Worm (Caenorhabditis elegans) whole organism, dauer: ENCODE data around the gene B0250.18.

Source experiments
- unc-62 ChIP-seq: sonication (generic microtip); optimal IDR thresholded peaks from 2 replicates; lab custom pipeline; 2017; ENCODE audit warnings: missing biosample characterization, missing genetic modification reagents, missing genetic modification characterization

The B0250.18 gene

DNA sequence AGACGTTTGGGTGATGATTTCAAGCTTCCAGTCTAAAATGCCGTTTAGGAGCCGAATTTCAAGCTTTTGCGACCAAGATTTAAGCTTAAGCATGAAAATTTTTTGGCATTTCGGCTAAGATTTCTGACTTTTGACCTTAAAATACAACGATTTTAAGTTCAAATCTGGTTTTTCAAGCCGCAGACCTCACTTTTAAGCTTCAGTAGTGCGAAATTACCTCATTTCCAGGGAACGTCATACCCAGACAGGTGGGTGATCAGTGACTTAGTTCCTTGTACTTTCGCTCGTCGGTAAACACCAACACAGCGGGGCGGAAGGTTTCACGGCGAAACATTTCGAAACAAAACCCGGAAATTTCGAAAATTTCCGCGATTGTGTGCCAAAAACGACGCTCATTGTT is 44.4 kb downstream of the B0250.18 start:
- no peak for TF ChIP-seq unc-62 (GFP tag; lab: Kevin White, UChicago)

DNA sequence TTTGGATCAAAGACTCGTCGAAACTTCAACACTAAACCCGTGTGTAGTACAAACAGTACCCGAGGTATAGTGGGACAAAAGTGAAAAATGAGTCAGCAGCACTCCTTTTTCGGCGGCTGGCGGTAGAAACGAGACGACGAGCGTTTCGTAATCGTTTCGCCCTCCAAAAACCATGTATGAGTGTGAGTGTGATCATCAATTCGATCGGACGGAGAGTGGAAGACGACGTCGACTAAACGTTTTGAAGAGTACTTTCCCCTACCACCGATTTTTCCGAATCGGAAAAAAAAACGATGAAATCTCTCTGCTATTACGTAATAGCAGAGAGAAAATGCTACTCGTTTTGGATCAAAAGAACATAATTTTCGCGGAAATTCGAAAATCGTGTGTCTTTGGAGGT is 45.3 kb downstream of the B0250.18 start:
- no peak for TF ChIP-seq unc-62 (GFP tag; lab: Kevin White, UChicago)

DNA sequence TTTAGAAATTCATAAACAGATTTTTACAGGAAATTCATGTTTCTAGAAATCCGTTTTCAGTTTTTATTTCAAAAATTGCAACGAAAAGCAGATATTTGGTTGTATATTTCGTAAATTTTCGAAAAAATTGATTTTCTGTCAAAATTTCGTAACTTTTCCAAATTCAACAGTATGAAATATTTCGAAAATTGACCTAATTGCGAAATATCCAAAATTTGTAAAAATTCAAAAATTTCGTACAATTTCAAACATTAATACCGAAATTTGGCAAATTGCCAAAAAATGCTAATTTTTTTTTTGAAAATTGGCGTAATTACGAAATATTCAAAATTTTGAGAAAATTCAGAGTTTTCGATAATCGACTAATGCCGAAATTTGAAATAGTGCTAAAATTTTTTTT is 46.8 kb downstream of the B0250.18 start:
- no peak for TF ChIP-seq unc-62 (GFP tag; lab: Kevin White, UChicago)

DNA sequence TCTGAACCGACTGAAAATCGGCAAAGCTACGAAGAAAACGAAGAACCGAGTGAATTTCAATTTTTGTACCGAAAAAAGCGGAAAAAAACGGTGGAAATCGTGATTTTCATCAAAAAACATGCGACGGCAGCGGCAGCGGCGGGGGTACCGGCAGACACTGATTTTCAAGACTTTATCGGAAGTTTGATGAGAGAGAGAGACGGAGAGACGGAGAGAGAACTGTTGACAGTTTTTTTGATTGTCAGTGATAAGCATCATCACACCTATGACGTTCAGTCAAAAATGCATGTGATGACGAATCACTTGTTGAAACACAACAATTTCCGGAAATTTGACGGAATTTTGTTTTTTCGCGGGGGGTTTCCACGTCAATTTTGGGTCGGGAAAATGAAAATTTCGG is 47.3 kb downstream of the B0250.18 start:
- no peak for TF ChIP-seq unc-62 (GFP tag; lab: Kevin White, UChicago)

DNA sequence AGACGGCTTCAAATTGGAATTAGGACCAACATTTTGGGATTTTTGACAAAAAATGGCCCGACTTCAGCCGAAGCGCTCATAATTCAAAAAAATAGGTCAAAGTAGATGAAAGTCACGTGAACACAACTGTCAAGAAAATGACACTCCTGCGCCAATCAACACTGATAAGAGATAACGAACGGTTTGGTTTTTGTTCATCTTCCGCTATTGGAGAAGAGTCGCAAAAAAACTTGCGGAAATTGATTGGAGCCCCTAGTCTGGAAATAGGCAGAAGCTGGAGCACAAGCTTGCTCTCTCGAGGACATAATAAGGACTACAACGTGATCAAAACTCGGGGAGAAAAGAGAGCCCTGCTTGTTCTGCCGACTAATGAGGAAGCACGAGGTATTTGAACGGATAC is 48.5 kb downstream of the B0250.18 start:
- TF ChIP-seq unc-62 (GFP tag; lab: Kevin White, UChicago) = no peak

DNA sequence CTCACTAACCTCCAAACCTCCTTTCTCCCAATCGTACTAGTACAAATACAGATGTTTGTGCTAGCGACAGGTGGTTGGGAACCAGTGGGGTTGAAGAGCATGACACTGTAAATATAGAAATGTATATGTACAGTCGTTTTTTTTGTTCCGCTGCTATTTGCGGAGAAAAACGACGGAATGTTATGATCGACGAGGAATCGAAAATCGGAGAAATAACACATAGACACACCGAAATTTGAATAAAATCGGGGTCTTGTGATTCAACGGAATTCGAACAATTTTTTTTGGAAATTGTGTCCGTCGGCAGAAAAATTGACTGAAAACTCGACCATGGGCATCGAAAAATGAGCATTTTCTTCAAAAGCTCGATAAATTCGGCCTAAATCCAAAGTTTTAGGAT is 49.0 kb downstream of the B0250.18 start, which contains the start of gene F53H2.3:
Gene F53H2.3, minus strand, starts transcription at position 101 of the 400 bp plus-strand sequence.
- no peak for TF ChIP-seq unc-62 (GFP tag; lab: Kevin White, UChicago)

DNA sequence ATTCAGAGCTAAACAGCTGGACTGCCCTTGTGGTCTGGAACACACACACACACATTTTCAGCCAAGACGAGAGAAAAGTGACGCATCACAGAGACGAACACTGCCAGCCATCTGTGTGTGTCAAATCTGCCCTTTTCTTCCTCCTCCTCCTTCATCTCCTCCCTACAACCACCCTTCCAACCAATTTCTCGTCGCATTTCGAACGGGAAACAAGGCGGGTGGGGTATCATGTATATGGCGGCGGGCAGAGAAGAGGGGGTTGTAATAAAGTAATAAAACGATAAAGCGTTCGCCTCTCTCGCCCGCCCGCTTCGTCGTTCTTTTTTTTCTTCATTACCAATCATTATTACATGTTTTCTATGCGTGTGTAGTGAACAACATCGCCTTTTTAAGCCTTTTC is 50.4 kb downstream of the B0250.18 start:
- TF ChIP-seq unc-62 (GFP tag; lab: Kevin White, UChicago) = no peak

DNA sequence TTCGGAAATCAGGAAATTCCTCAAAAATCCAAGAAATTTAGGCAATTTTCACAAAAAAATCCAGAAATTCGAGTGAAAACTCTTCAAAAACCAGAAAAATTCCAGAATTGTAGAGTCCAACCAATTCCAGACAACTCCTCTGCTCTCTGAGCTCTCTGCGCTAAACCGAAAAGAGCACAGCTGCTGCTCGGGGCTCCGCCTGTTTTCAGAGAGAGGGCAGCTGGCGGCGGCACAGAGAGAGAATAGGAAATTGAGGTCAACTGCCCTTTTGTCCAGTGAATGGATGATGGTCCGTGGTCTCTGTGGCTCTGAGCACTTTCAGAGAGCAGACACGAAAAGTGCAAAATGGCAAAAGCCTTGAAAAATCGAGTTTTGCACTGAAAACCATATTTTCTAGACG is 51.7 kb downstream of the B0250.18 start:
- TF ChIP-seq unc-62 (GFP tag; lab: Kevin White, UChicago) = no peak

DNA sequence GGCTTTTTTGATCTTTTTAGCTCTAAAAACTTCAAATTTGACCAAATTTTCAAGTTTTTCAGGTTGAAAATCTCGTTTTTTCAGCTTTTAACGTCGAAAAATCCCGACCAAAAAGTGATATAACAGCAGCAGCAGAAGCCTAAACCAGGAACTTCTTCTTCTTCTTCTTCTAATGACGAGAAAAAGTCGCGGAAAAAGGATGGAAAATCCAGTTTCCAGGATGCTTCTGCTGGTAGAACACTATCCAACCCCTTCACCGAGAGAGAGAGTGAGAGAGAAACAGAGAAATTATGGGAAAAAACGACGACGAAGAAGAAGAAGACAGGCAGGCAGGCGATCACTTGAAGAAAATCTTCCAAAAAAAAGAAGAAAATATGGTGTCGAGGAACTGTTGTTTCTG is 53.9 kb downstream of the B0250.18 start:
- no peak for TF ChIP-seq unc-62 (GFP tag; lab: Kevin White, UChicago)
